Worm (Caenorhabditis elegans) whole organism, L1 larva: ENCODE data around the gene R53.5.

Source experiments
- alr-1 ChIP-seq: fragments of 200-800 bp; sonication (Bioruptor generic); optimal IDR thresholded peaks from 2 replicates; lab custom pipeline; 2018; ENCODE audit warnings: borderline replicate concordance, mild to moderate bottlenecking, missing genetic modification characterization, missing compliant biosample characterization
- ceh-82 ChIP-seq, 3 experiments: fragments of 150-350 bp in 1 of 3; sonication (generic microtip) in 2 of 3; optimal IDR thresholded peaks; 2 replicates each; lab custom pipeline; 2014 to 2017; ENCODE audit warnings: missing biosample characterization in 3 of 3, missing genetic modification characterization in 3 of 3
- fkh-8 ChIP-seq: sonication (generic microtip); optimal IDR thresholded peaks from 2 replicates; lab custom pipeline; 2016; ENCODE audit warnings: mild to moderate bottlenecking, missing genetic modification characterization, missing compliant biosample characterization
- jun-1 ChIP-seq: fragments of 150-350 bp; optimal IDR thresholded peaks from 2 replicates; lab custom pipeline; 2014; ENCODE audit warnings: missing biosample characterization, missing genetic modification reagents, missing genetic modification characterization
- lin-13 ChIP-seq: fragments of 150-350 bp; optimal IDR thresholded peaks from 2 replicates; lab custom pipeline; 2014; ENCODE audit warnings: missing biosample characterization, missing genetic modification reagents, missing genetic modification characterization
- lin-14 ChIP-seq: fragments of 200-800 bp; sonication (Bioruptor generic); optimal IDR thresholded peaks from 2 replicates; lab custom pipeline; 2018; ENCODE audit warnings: mild to moderate bottlenecking, missing genetic modification characterization, moderate library complexity, missing compliant biosample characterization
- lin-35 ChIP-seq, 2 experiments: fragments of 150-350 bp; optimal IDR thresholded peaks; 2 replicates each; lab custom pipeline; 2014; ENCODE audit warnings: missing biosample characterization in 2 of 2, missing genetic modification characterization in 2 of 2, missing genetic modification reagents in 2 of 2
- nhr-11 ChIP-seq: fragments of 150-350 bp; optimal IDR thresholded peaks from 2 replicates; lab custom pipeline; 2014; ENCODE audit warnings: missing biosample characterization, missing genetic modification characterization
- nhr-237 ChIP-seq: fragments of 150-350 bp; optimal IDR thresholded peaks from 2 replicates; lab custom pipeline; 2014; ENCODE audit warnings: missing biosample characterization, missing genetic modification characterization
- nhr-76 ChIP-seq: sonication (generic microtip); optimal IDR thresholded peaks from 2 replicates; lab custom pipeline; 2017; ENCODE audit warnings: missing biosample characterization, missing genetic modification characterization
- rnt-1 ChIP-seq: sonication (generic microtip); optimal IDR thresholded peaks from 2 replicates; lab custom pipeline; 2016; ENCODE audit warnings: mild to moderate bottlenecking, missing genetic modification characterization, moderate library complexity, missing compliant biosample characterization
- snpc-4 ChIP-seq: fragments of 150-350 bp; optimal IDR thresholded peaks from 2 replicates; lab custom pipeline; 2014; ENCODE audit warnings: missing biosample characterization, missing genetic modification characterization
- unc-30 ChIP-seq: sonication (generic microtip); optimal IDR thresholded peaks from 2 replicates; lab custom pipeline; 2017; ENCODE audit warnings: missing biosample characterization, missing genetic modification characterization

DNA sequence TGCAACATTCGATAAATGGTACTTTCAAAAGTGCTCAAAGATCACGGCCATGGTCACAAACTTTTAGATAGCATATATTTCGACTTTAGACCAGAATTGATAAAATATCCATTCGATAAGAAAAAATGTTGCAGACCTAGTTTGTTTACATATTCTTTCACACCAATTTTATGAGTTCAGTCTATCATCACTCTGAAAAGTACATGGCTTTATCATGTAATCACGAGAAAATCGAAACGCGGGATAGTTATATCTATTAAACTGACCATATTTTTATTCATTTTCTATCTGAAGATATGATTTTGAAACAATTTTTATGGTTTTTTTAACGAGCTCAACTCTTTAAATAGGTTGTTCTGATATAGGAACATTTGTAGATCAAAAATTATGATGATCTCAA, 38.8 kb downstream of the R53.5 start, which contains the start of gene pho-11:
- TF ChIP-seq lin-14 = no peak
- no peak for TF ChIP-seq nhr-11 (tag; lab: Kevin White, UChicago)
- TF ChIP-seq fkh-8 (tag; lab: Kevin White, UChicago) = no peak
- no peak for TF ChIP-seq ceh-82 (tag; optimal IDR thresholded peaks at IDR 0.05; lab: Kevin White, UChicago)
- TF ChIP-seq lin-35 (GFP tag; optimal IDR thresholded peaks at IDR 0.05; lab: Kevin White, UChicago) = no peak
- no peak for TF ChIP-seq nhr-76 (tag; lab: Kevin White, UChicago)
- no peak for TF ChIP-seq rnt-1 (tag; lab: Kevin White, UChicago)
- no peak for TF ChIP-seq snpc-4 (tag; lab: Kevin White, UChicago)
- TF ChIP-seq nhr-237 = no peak
- no peak for TF ChIP-seq lin-13 (GFP tag; lab: Kevin White, UChicago)
- no peak for TF ChIP-seq unc-30 (tag; lab: Kevin White, UChicago)
- TF ChIP-seq jun-1 (tag; lab: Kevin White, UChicago) = no peak
- TF ChIP-seq alr-1 (tag; lab: Kevin White, UChicago) = no peak
